Fruit fly (Drosophila melanogaster): ENCODE measurements around the gene CG12692.

CG12692 gene

DNA sequence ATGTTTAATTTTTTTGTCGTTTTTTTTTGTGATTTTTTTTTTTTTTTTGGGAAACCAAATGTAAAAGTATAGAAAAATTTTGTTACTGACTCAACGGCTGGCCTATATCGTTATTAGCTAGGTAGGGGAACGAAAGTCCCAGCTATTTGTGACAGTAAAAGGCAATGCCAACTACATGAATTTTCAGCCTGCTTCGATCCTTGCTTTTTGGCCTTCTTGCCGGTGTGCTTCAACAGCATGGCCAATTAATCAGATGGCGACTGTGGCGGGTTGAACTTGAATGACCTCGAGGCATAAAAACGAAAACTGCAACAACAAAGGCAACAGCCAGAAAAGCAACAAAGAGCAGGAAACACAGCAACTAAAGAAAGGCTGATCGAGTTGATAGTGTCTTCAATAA, 24.3 kb downstream of the CG12692 start, which contains the start of gene CG15578:
Gene CG15578 (minus strand): TSS at position 101 of the 400 bp plus-strand sequence.
- TF ChIP-seq CG1620 (GFP tag; optimal IDR thresholded peaks at IDR 0.05) (no peak), ovo (GFP tag; optimal IDR thresholded peaks at IDR 0.05) (no peak), kay (GFP tag; ENCODE audit: borderline replicate concordance) (no peak), CG33017 (tag; optimal IDR thresholded peaks at IDR 0.05) (no peak), cic (GFP tag; optimal IDR thresholded peaks at IDR 0.05) (no peak), Mnt (GFP tag; optimal IDR thresholded peaks at IDR 0.05) (no peak), Hr96 (GFP tag; optimal IDR thresholded peaks at IDR 0.05) (no peak), CG5204 (GFP tag; optimal IDR thresholded peaks at IDR 0.05) (no peak), CG7045 (GFP tag; optimal IDR thresholded peaks at IDR 0.05) (no peak), CG7101 (tag; optimal IDR thresholded peaks at IDR 0.05) (no peak), Crg-1 (GFP tag; optimal IDR thresholded peaks at IDR 0.05) (no peak), bab1 (GFP tag; optimal IDR thresholded peaks at IDR 0.05) (no peak)

DNA sequence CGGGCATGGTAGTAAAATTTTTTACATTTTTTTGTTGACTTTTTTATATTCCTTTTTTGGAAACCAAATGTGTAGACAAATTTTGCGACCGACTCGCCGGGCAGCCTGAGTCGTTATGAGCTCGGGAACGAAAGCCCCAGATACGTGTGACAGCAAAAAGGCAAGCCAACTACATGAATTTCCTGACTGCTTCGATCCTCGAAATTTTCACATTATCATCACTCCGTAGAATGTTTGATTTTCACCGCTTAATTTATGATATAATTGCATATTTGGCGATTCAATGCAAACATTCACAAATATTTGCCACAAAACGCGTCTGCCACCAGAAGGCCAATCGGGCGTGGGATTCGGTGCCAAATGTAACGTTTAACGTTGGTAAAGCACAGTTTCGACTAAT, 25.2 kb downstream of the CG12692 start, which contains the start of gene CG15577:
Gene CG15577 (minus strand): TSS at position 101 of the 400 bp plus-strand sequence.
- no peak for TF ChIP-seq CG12768 (GFP tag; optimal IDR thresholded peaks at IDR 0.05)
- no peak for TF ChIP-seq cnc (optimal IDR thresholded peaks at IDR 0.05)
- TF ChIP-seq Crg-1 (GFP tag; optimal IDR thresholded peaks at IDR 0.05), result no peak
- no peak for TF ChIP-seq CG33017 (tag; optimal IDR thresholded peaks at IDR 0.05)

DNA sequence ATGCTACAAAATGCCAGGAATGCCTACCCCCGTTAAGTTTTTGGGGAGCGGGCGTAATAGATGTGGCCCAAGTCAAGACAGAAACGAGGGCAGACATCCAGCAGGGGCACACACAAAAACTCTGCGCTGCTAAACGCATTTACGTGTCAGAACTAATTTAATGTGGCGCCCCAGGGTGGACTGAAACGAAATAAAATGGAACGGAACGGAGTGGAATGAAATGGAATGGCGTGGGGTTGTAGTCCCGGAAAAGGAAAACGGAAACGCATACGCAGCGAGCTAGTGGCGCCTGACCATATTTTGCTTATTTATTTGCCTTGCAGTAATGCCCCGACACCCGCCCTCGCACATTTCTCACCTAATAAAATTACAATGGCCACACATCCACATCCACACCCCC, 28.6 kb downstream of the CG12692 start:
- no peak for TF ChIP-seq CG7101 (tag; optimal IDR thresholded peaks at IDR 0.05)
- TF ChIP-seq Hr96 (GFP tag; optimal IDR thresholded peaks at IDR 0.05), result no peak
- no peak for TF ChIP-seq cic (GFP tag; optimal IDR thresholded peaks at IDR 0.05)
- TF ChIP-seq CG1620 (GFP tag; optimal IDR thresholded peaks at IDR 0.05), result no peak
- TF ChIP-seq CG12768 (GFP tag; optimal IDR thresholded peaks at IDR 0.05), result no peak
- TF ChIP-seq CG7045 (GFP tag; optimal IDR thresholded peaks at IDR 0.05), result no peak
- no peak for TF ChIP-seq bab1 (GFP tag; optimal IDR thresholded peaks at IDR 0.05)
- TF ChIP-seq CG33017 (tag; optimal IDR thresholded peaks at IDR 0.05), result no peak
- TF ChIP-seq kay (GFP tag; ENCODE audit: borderline replicate concordance), result no peak
- TF ChIP-seq CG11617 (GFP tag; optimal IDR thresholded peaks at IDR 0.05), result no peak
- TF ChIP-seq Clk (GFP tag; optimal IDR thresholded peaks at IDR 0.05), result no peak

- TF ChIP-seq CG33017 (tag; optimal IDR thresholded peaks at IDR 0.05), result no peak
- no peak for TF ChIP-seq tj (GFP tag; optimal IDR thresholded peaks at IDR 0.05)
- TF ChIP-seq cnc (optimal IDR thresholded peaks at IDR 0.05), result no peak
- no peak for TF ChIP-seq Crg-1 (GFP tag; optimal IDR thresholded peaks at IDR 0.05)
- TF ChIP-seq CG7045 (GFP tag; optimal IDR thresholded peaks at IDR 0.05), result no peak
- no peak for TF ChIP-seq CG14711 (tag; optimal IDR thresholded peaks at IDR 0.05)
- no peak for TF ChIP-seq CG7101 (tag; optimal IDR thresholded peaks at IDR 0.05)
- no peak for TF ChIP-seq Mnt (GFP tag; optimal IDR thresholded peaks at IDR 0.05)
- no peak for TF ChIP-seq cic (GFP tag; optimal IDR thresholded peaks at IDR 0.05)
- no peak for TF ChIP-seq CG12768 (GFP tag; optimal IDR thresholded peaks at IDR 0.05)
- no peak for TF ChIP-seq ovo (GFP tag; optimal IDR thresholded peaks at IDR 0.05)
- TF ChIP-seq CG5204 (GFP tag; optimal IDR thresholded peaks at IDR 0.05), result no peak
- no peak for TF ChIP-seq toe (GFP tag; optimal IDR thresholded peaks at IDR 0.05)
- no peak for TF ChIP-seq kay (GFP tag; ENCODE audit: borderline replicate concordance)
Observed at dm6 chrX:4268401-4268800, 33.7 kb downstream of the CG12692 start, which contains the start of gene CG15572. TSS of gene CG15572 (plus strand) at chrX:4268701.

dm6 chrX:4265797-4266196, 36.3 kb downstream of the CG12692 start, which contains the start of gene CG12691:
TSS of gene CG12691 (plus strand) at chrX:4266097.
- TF ChIP-seq cnc (optimal IDR thresholded peaks at IDR 0.05), result no peak
- TF ChIP-seq tj (GFP tag; optimal IDR thresholded peaks at IDR 0.05), result no peak
- TF ChIP-seq cic (GFP tag; optimal IDR thresholded peaks at IDR 0.05), result no peak
- TF ChIP-seq CG33017 (tag; optimal IDR thresholded peaks at IDR 0.05), result no peak
- TF ChIP-seq ovo (GFP tag; optimal IDR thresholded peaks at IDR 0.05), result no peak
- no peak for TF ChIP-seq Mnt (GFP tag; optimal IDR thresholded peaks at IDR 0.05)
- no peak for TF ChIP-seq CG7045 (GFP tag; optimal IDR thresholded peaks at IDR 0.05)
- TF ChIP-seq kay (GFP tag; ENCODE audit: borderline replicate concordance), result no peak
- no peak for TF ChIP-seq Hr96 (GFP tag; optimal IDR thresholded peaks at IDR 0.05)
- no peak for TF ChIP-seq CG5204 (GFP tag; optimal IDR thresholded peaks at IDR 0.05)
- no peak for TF ChIP-seq CG11617 (GFP tag; optimal IDR thresholded peaks at IDR 0.05)
- no peak for TF ChIP-seq Crg-1 (GFP tag; optimal IDR thresholded peaks at IDR 0.05)
- no peak for TF ChIP-seq Clk (GFP tag; optimal IDR thresholded peaks at IDR 0.05)
- TF ChIP-seq toe (GFP tag; optimal IDR thresholded peaks at IDR 0.05), result no peak
- TF ChIP-seq CG7101 (tag; optimal IDR thresholded peaks at IDR 0.05), result no peak
- TF ChIP-seq CG12768 (GFP tag; optimal IDR thresholded peaks at IDR 0.05), result no peak

dm6 chrX:4265327-4265726, 36.8 kb downstream of the CG12692 start:
- TF ChIP-seq tj (GFP tag; optimal IDR thresholded peaks at IDR 0.05), result no peak
- TF ChIP-seq toe (GFP tag; optimal IDR thresholded peaks at IDR 0.05), result no peak
- TF ChIP-seq pad (GFP tag; optimal IDR thresholded peaks at IDR 0.05), result no peak

- TF ChIP-seq CG7045 (GFP tag; optimal IDR thresholded peaks at IDR 0.05), result no peak
- no peak for TF ChIP-seq CG12768 (GFP tag; optimal IDR thresholded peaks at IDR 0.05)
- no peak for TF ChIP-seq CG33017 (tag; optimal IDR thresholded peaks at IDR 0.05)
- no peak for TF ChIP-seq pad (GFP tag; optimal IDR thresholded peaks at IDR 0.05)
- no peak for TF ChIP-seq CG1620 (GFP tag; optimal IDR thresholded peaks at IDR 0.05)
- no peak for TF ChIP-seq ovo (GFP tag; optimal IDR thresholded peaks at IDR 0.05)
- no peak for TF ChIP-seq cic (GFP tag; optimal IDR thresholded peaks at IDR 0.05)
- no peak for TF ChIP-seq cnc (optimal IDR thresholded peaks at IDR 0.05)
Observed at dm6 chrX:4264319-4264718, 37.8 kb downstream of the CG12692 start.
